Worm (Caenorhabditis elegans): ENCODE results near the gene Y43C5A.3.

DNA sequence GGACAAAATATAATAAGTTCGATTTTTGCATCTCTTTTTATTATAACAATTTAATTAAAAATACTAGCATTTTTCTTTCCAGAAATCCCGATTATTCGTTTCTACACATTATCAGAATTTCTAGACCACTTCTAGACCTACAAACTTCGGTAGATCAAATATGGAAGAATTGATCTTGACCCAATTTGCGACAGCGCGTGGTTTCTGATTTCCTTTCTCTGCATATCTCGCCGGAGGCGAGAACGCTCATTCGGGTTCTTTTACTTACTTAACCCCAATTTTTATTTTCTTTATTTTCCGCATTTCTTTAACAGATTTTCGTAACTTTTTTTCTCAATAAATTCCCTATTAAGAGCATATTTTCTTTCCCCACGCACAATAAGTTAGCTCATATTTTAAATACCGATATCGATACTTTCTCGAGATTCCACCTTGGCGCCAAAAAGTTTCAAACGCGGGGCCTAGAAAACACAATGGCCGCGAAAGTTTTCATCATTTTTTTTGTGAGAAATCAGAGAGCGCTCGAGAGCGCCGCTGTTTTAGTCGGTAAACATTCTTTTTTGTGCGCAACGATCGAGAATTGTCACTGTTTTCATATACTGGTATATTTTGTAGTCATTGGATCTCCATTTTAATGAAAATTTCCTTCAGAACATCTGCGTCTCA lies 31.2 kb upstream of the Y43C5A.3 start:
- TF ChIP-seq rpc-1 (optimal IDR thresholded peaks at IDR 0.05) (no peak), rpc-1 (tag; optimal IDR thresholded peaks at IDR 0.05) (no peak), ztf-18 (tag; optimal IDR thresholded peaks at IDR 0.05) (no peak), ztf-26 (tag; optimal IDR thresholded peaks at IDR 0.05) (no peak), ztf-28 (GFP tag; IDR thresholded peaks at IDR 0.05) (no peak), ztf-25 (GFP tag; IDR thresholded peaks at IDR 0.05) (no peak)

Data from whole organism, young adult.